In the genomic region with DNA sequence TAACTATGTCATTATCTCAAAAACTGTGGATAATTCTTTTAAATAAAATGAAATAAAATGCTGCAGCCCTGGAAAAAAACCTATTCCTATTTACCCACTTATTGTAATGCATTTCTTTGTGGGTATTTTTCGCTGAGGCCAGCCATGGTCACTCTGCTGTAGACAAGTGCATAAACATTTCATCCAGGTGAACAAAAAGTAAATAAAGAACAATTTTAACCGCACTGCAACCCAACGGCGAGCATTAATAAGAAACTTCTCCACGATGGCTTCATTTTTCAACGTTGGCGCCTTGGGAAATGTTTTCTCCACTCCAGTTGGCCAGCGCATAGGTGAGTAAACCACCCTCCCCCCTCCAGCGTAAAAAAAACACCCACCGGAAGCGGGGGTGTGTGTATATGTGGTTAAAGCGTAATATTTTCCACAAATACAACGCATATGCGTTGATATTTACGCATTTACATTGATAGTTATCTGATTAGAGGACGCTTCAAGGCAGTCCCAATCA, we compare ENCODE assay signal across 5 fruit fly cellular contexts.
TF ChIP-seq lines count a peak whose summit lies in the region.

TSS of gene CG3529 (plus strand) at position 134 of the 508 bp plus-strand sequence.

- peak; percentile 3 for TF ChIP-seq CTCF in whole organism, embryonic (GFP tag; optimal IDR thresholded peaks at IDR 0.05; lab: Kevin White, UChicago)

TF ChIP-seq in whole organism, adult, 20 proteins besides CTCF, POLR2A, EP300 and RAD21 (continues in another document):
- TF ChIP-seq CG7101 (tag; optimal IDR thresholded peaks at IDR 0.05; lab: Kevin White, UChicago) (peak; percentile 30), kay (GFP tag; lab: Kevin White, UChicago; ENCODE audit: borderline replicate concordance) (no peak), toe (GFP tag; optimal IDR thresholded peaks at IDR 0.05; lab: Kevin White, UChicago) (peak; percentile 57), tj (GFP tag; optimal IDR thresholded peaks at IDR 0.05; lab: Kevin White, UChicago) (no peak), Clk (GFP tag; optimal IDR thresholded peaks at IDR 0.05; lab: Kevin White, UChicago) (no peak), CG12768 (GFP tag; optimal IDR thresholded peaks at IDR 0.05; lab: Kevin White, UChicago) (peak; percentile 37), CG14711 (tag; optimal IDR thresholded peaks at IDR 0.05; lab: Kevin White, UChicago) (peak; percentile 45), Mnt (GFP tag; optimal IDR thresholded peaks at IDR 0.05; lab: Kevin White, UChicago) (peak; percentile 51), cic (GFP tag; optimal IDR thresholded peaks at IDR 0.05; lab: Kevin White, UChicago) (peak; percentile 36), CG11617 (GFP tag; optimal IDR thresholded peaks at IDR 0.05; lab: Kevin White, UChicago) (peak; percentile 42), cnc (optimal IDR thresholded peaks at IDR 0.05; lab: Kevin White, UChicago) (no peak), Hr96 (GFP tag; optimal IDR thresholded peaks at IDR 0.05; lab: Kevin White, UChicago) (peak; percentile 43), CG5204 (GFP tag; optimal IDR thresholded peaks at IDR 0.05; lab: Kevin White, UChicago) (no peak), CG1620 (GFP tag; optimal IDR thresholded peaks at IDR 0.05; lab: Kevin White, UChicago) (no peak), ovo (GFP tag; optimal IDR thresholded peaks at IDR 0.05; lab: Kevin White, UChicago) (peak; percentile 31), pad (GFP tag; optimal IDR thresholded peaks at IDR 0.05; lab: Kevin White, UChicago) (peak; percentile 35), bab1 (GFP tag; optimal IDR thresholded peaks at IDR 0.05; lab: Kevin White, UChicago) (peak; percentile 42)

TF ChIP-seq in whole organism, embryonic, 481 proteins besides CTCF, POLR2A, EP300 and RAD21 (continues in another document):
- no peak for TF ChIP-seq NC2α (GFP tag; optimal IDR thresholded peaks at IDR 0.05; lab: Kevin White, UChicago)
- TF ChIP-seq da (GFP tag; optimal IDR thresholded peaks at IDR 0.05; lab: Kevin White, UChicago) = peak; percentile 15
- peak; percentile 35 for TF ChIP-seq CG1647 (GFP tag; optimal IDR thresholded peaks at IDR 0.05; lab: Kevin White, UChicago)
- TF ChIP-seq Sry-δ (GFP tag; optimal IDR thresholded peaks at IDR 0.05; lab: Kevin White, UChicago) = peak; percentile 23
- no peak for TF ChIP-seq H15 (GFP tag; IDR thresholded peaks at IDR 0.05; lab: Robert Waterston, UW)
- no peak for TF ChIP-seq tll (GFP tag; optimal IDR thresholded peaks at IDR 0.05; lab: Kevin White, UChicago)
- TF ChIP-seq so (GFP tag; IDR thresholded peaks at IDR 0.05; lab: Robert Waterston, UW) = 0 out of 3 replicates have a peak, but pooled peaks have one; percentile 28
- 0 out of 3 replicates have a peak, but pooled peaks have one; percentile 19 for TF ChIP-seq CG17361 (GFP tag; IDR thresholded peaks at IDR 0.05; lab: Robert Waterston, UW)
- peak; percentile 36 for TF ChIP-seq MTF-1 (GFP tag; optimal IDR thresholded peaks at IDR 0.05; lab: Kevin White, UChicago; ENCODE audit: borderline replicate concordance)
- peak; percentile 28 for TF ChIP-seq CG6765 (GFP tag; optimal IDR thresholded peaks at IDR 0.05; lab: Kevin White, UChicago)
- no peak for TF ChIP-seq CG16813 (GFP tag; IDR thresholded peaks at IDR 0.05; lab: Robert Waterston, UW; ENCODE audit: partially characterized antibody)
- no peak for TF ChIP-seq sim (GFP tag; IDR thresholded peaks at IDR 0.05; lab: Robert Waterston, UW)
- peak in 1 of 2 experiments; percentile 16 for TF ChIP-seq Pdp1 (GFP tag; optimal IDR thresholded peaks at IDR 0.05; lab: Kevin White, UChicago)
- TF ChIP-seq mam (GFP tag; optimal IDR thresholded peaks at IDR 0.05; lab: Kevin White, UChicago) = peak; percentile 14
- TF ChIP-seq gce (GFP tag; IDR thresholded peaks at IDR 0.05; lab: Robert Waterston, UW) = no peak
- peak; percentile 23 for TF ChIP-seq Atf3 (GFP tag; optimal IDR thresholded peaks at IDR 0.05; lab: Kevin White, UChicago)

TF ChIP-seq in whole organism, prepupa, 60 proteins besides CTCF, POLR2A, EP300 and RAD21 (continues in another document):
- TF ChIP-seq Eip75B (GFP tag; optimal IDR thresholded peaks at IDR 0.05; lab: Kevin White, UChicago) = peak; percentile 33
- no peak for TF ChIP-seq Sox102F (GFP tag; optimal IDR thresholded peaks at IDR 0.05; lab: Kevin White, UChicago)
- TF ChIP-seq Met (GFP tag; optimal IDR thresholded peaks at IDR 0.05; lab: Kevin White, UChicago) = peak; percentile 47
- TF ChIP-seq Hr39 (GFP tag; optimal IDR thresholded peaks at IDR 0.05; lab: Kevin White, UChicago) = peak; percentile 17
- peak; percentile 62 for TF ChIP-seq CG6808 (GFP tag; optimal IDR thresholded peaks at IDR 0.05; lab: Kevin White, UChicago)
- TF ChIP-seq fd59A (GFP tag; optimal IDR thresholded peaks at IDR 0.05; lab: Kevin White, UChicago) = no peak
- no peak for TF ChIP-seq salr (GFP tag; optimal IDR thresholded peaks at IDR 0.05; lab: Kevin White, UChicago)
- TF ChIP-seq Ets21C (GFP tag; optimal IDR thresholded peaks at IDR 0.05; lab: Kevin White, UChicago) = peak; percentile 21
- TF ChIP-seq fkh (GFP tag; optimal IDR thresholded peaks at IDR 0.05; lab: Kevin White, UChicago) = peak; percentile 92
- TF ChIP-seq Ets96B (tag; optimal IDR thresholded peaks at IDR 0.05; lab: Kevin White, UChicago) = no peak
- TF ChIP-seq Hr38 (GFP tag; optimal IDR thresholded peaks at IDR 0.05; lab: Kevin White, UChicago) = no peak
- no peak for TF ChIP-seq CG15336 (GFP tag; IDR thresholded peaks at IDR 0.05; lab: Robert Waterston, UW)
- peak; percentile 26 for TF ChIP-seq cyc (GFP tag; optimal IDR thresholded peaks at IDR 0.05; lab: Kevin White, UChicago)
- TF ChIP-seq CG9139 (GFP tag; optimal IDR thresholded peaks at IDR 0.05; lab: Kevin White, UChicago) = no peak
- no peak for TF ChIP-seq CG11762 (GFP tag; optimal IDR thresholded peaks at IDR 0.05; lab: Kevin White, UChicago; ENCODE audit: insufficient read depth)
- peak; percentile 24 for TF ChIP-seq Smox (GFP tag; optimal IDR thresholded peaks at IDR 0.05; lab: Kevin White, UChicago)
- no peak for TF ChIP-seq CG11902 (GFP tag; optimal IDR thresholded peaks at IDR 0.05; lab: Kevin White, UChicago)
- no peak for TF ChIP-seq Blimp-1 (GFP tag; optimal IDR thresholded peaks at IDR 0.05; lab: Kevin White, UChicago)

TF ChIP-seq in whole organism, pupa, 21 proteins besides CTCF, POLR2A, EP300 and RAD21:
- TF ChIP-seq CG9948 (tag; optimal IDR thresholded peaks at IDR 0.05; lab: Kevin White, UChicago) (no peak), Pif1A (GFP tag; optimal IDR thresholded peaks at IDR 0.05; lab: Kevin White, UChicago) (no peak), CG32121 (GFP tag; IDR thresholded peaks at IDR 0.05; lab: Robert Waterston, UW) (0 out of 2 replicates have a peak, but pooled peaks have one; percentile 22), Ets98B (GFP tag; IDR thresholded peaks at IDR 0.05; lab: Robert Waterston, UW) (0 out of 2 replicates have a peak, but pooled peaks have one; percentile 15), Snoo (tag; optimal IDR thresholded peaks at IDR 0.05; lab: Kevin White, UChicago) (no peak), EcR (GFP tag; optimal IDR thresholded peaks at IDR 0.05; lab: Kevin White, UChicago) (peak; percentile 29), CG15710 (tag; optimal IDR thresholded peaks at IDR 0.05; lab: Kevin White, UChicago) (peak; percentile 33), Pif1B (GFP tag; optimal IDR thresholded peaks at IDR 0.05; lab: Kevin White, UChicago) (no peak)
TF ChIP-seq in whole organism, pupa: peak in this region for 4.

TF ChIP-seq in whole organism, wandering third instar larva, 38 proteins besides CTCF, POLR2A, EP300 and RAD21:
- TF ChIP-seq Sp1 (GFP tag; optimal IDR thresholded peaks at IDR 0.05; lab: Kevin White, UChicago) = peak; percentile 53
- peak; percentile 32 for TF ChIP-seq fru (GFP tag; optimal IDR thresholded peaks at IDR 0.05; lab: Kevin White, UChicago)
- no peak for TF ChIP-seq h (GFP tag; optimal IDR thresholded peaks at IDR 0.05; lab: Kevin White, UChicago)
- TF ChIP-seq Abd-B (GFP tag; optimal IDR thresholded peaks at IDR 0.05; lab: Kevin White, UChicago) = no peak
- TF ChIP-seq dsf (GFP tag; optimal IDR thresholded peaks at IDR 0.05; lab: Kevin White, UChicago; ENCODE audit: borderline replicate concordance) = no peak
- no peak for TF ChIP-seq Hr83 (GFP tag; optimal IDR thresholded peaks at IDR 0.05; lab: Kevin White, UChicago; ENCODE audit: poor library complexity, severe bottlenecking)
- TF ChIP-seq Rel (GFP tag; optimal IDR thresholded peaks at IDR 0.05; lab: Kevin White, UChicago) = no peak
- peak; percentile 61 for TF ChIP-seq Rel (tag; optimal IDR thresholded peaks at IDR 0.05; lab: Kevin White, UChicago)
- peak; percentile 28 for TF ChIP-seq sage (GFP tag; optimal IDR thresholded peaks at IDR 0.05; lab: Kevin White, UChicago)
- TF ChIP-seq ey (GFP tag; optimal IDR thresholded peaks at IDR 0.05; lab: Kevin White, UChicago) = peak; percentile 9
- no peak for TF ChIP-seq sv (GFP tag; optimal IDR thresholded peaks at IDR 0.05; lab: Kevin White, UChicago)
- TF ChIP-seq CrebA (GFP tag; optimal IDR thresholded peaks at IDR 0.05; lab: Kevin White, UChicago; ENCODE audit: borderline replicate concordance) = no peak
- peak; percentile 41 for TF ChIP-seq brk (GFP tag; optimal IDR thresholded peaks at IDR 0.05; lab: Kevin White, UChicago)
- TF ChIP-seq psq (GFP tag; optimal IDR thresholded peaks at IDR 0.05; lab: Kevin White, UChicago) = no peak
- TF ChIP-seq GATAd (GFP tag; optimal IDR thresholded peaks at IDR 0.05; lab: Kevin White, UChicago) = no peak
- peak; percentile 26 for TF ChIP-seq Hnf4 (GFP tag; optimal IDR thresholded peaks at IDR 0.05; lab: Kevin White, UChicago)
- TF ChIP-seq tai (GFP tag; optimal IDR thresholded peaks at IDR 0.05; lab: Kevin White, UChicago) = no peak
- TF ChIP-seq HLH106 (tag; optimal IDR thresholded peaks at IDR 0.05; lab: Kevin White, UChicago) = peak; percentile 56
- no peak for TF ChIP-seq lola (GFP tag; optimal IDR thresholded peaks at IDR 0.05; lab: Kevin White, UChicago)
- TF ChIP-seq rgr (GFP tag; optimal IDR thresholded peaks at IDR 0.05; lab: Kevin White, UChicago) = peak; percentile 36
- peak; percentile 12 for TF ChIP-seq CG9705 (GFP tag; optimal IDR thresholded peaks at IDR 0.05; lab: Kevin White, UChicago)
- TF ChIP-seq OdsH (GFP tag; optimal IDR thresholded peaks at IDR 0.05; lab: Kevin White, UChicago) = no peak
- TF ChIP-seq br (GFP tag; optimal IDR thresholded peaks at IDR 0.05; lab: Kevin White, UChicago) = no peak
- TF ChIP-seq jim (GFP tag; optimal IDR thresholded peaks at IDR 0.05; lab: Kevin White, UChicago) = peak; percentile 63
- TF ChIP-seq Myc (optimal IDR thresholded peaks at IDR 0.05; lab: Kevin White, UChicago) = no peak
- TF ChIP-seq Vsx2 (GFP tag; optimal IDR thresholded peaks at IDR 0.05; lab: Kevin White, UChicago; ENCODE audit: partially characterized antibody) = no peak
- TF ChIP-seq Dfd (GFP tag; optimal IDR thresholded peaks at IDR 0.05; lab: Kevin White, UChicago) = no peak
- peak in 1 of 2 experiments; percentile 38 for TF ChIP-seq foxo (GFP tag; optimal IDR thresholded peaks at IDR 0.05; lab: Kevin White, UChicago)
- no peak for TF ChIP-seq usp (GFP tag; optimal IDR thresholded peaks at IDR 0.05; lab: Kevin White, UChicago)
- TF ChIP-seq pan (optimal IDR thresholded peaks at IDR 0.05; lab: Kevin White, UChicago) = no peak
